Worm (Caenorhabditis elegans) whole organism, young adult: ENCODE data around the gene flap-1.

Experiments used
- F57A8.1 ChIP-seq: fragments of 200-800 bp; sonication (Bioruptor generic); optimal IDR thresholded peaks from 2 replicates; lab custom pipeline; 2018; ENCODE audit warnings: mild to moderate bottlenecking, missing genetic modification characterization, moderate library complexity, missing compliant biosample characterization
- Y79H2A.3 ChIP-seq: fragments of 200-800 bp; sonication (Bioruptor generic); conservative IDR thresholded peaks from 2 replicates; pipeline ENCODE4 v1.3.6; 2022; ENCODE audit warnings: missing genetic modification reagents, missing genetic modification characterization, missing compliant biosample characterization
- ama-1 ChIP-seq, 3 experiments: fragments of 150-350 bp in 1 of 3; sonication (generic microtip) in 2 of 3; optimal IDR thresholded peaks; 2 replicates each; lab custom pipeline; 2014 to 2018; ENCODE audit warnings: missing biosample characterization in 2 of 3, missing genetic modification characterization in 2 of 3, missing genetic modification reagents in 2 of 3
- dpff-1 ChIP-seq: sonication (generic microtip); optimal IDR thresholded peaks from 2 replicates; lab custom pipeline; 2017; ENCODE audit warnings: mild to moderate bottlenecking, missing genetic modification characterization, missing compliant biosample characterization
- efl-1 ChIP-seq: fragments of 150-350 bp; optimal IDR thresholded peaks from 2 replicates; lab custom pipeline; 2014; ENCODE audit warnings: missing biosample characterization, missing genetic modification reagents, missing genetic modification characterization
- mes-4 ChIP-seq: sonication (generic microtip); optimal IDR thresholded peaks from 2 replicates; lab custom pipeline; 2016; ENCODE audit warnings: missing genotype, missing genetic modification characterization, missing compliant biosample characterization
- rpc-1 ChIP-seq, 2 experiments: fragments of 150-350 bp in 1 of 2; sonication (generic microtip) in 1 of 2; optimal IDR thresholded peaks; 2 replicates each; lab custom pipeline; 2014 to 2018; ENCODE audit warnings: missing biosample characterization in 1 of 2, missing genetic modification characterization in 1 of 2, missing genetic modification reagents in 1 of 2, missing genotype in 1 of 2
- unc-130 ChIP-seq: sonication (generic microtip); optimal IDR thresholded peaks from 2 replicates; lab custom pipeline; 2016; ENCODE audit warnings: missing genetic modification reagents, missing genetic modification characterization, missing compliant biosample characterization
- zfh-2 ChIP-seq: fragments of 200-800 bp; sonication (Bioruptor generic); conservative IDR thresholded peaks from 2 replicates; pipeline ENCODE4 v1.3.6; 2022; ENCODE audit warnings: missing genetic modification reagents, missing genetic modification characterization, missing compliant biosample characterization
- ztf-6 ChIP-seq: fragments of 200-800 bp; sonication (Bioruptor generic); IDR thresholded peaks from 2 replicates; pipeline ENCODE4 v1.3.6; 2022; ENCODE audit warnings: missing genetic modification reagents, missing genetic modification characterization, missing compliant biosample characterization

DNA sequence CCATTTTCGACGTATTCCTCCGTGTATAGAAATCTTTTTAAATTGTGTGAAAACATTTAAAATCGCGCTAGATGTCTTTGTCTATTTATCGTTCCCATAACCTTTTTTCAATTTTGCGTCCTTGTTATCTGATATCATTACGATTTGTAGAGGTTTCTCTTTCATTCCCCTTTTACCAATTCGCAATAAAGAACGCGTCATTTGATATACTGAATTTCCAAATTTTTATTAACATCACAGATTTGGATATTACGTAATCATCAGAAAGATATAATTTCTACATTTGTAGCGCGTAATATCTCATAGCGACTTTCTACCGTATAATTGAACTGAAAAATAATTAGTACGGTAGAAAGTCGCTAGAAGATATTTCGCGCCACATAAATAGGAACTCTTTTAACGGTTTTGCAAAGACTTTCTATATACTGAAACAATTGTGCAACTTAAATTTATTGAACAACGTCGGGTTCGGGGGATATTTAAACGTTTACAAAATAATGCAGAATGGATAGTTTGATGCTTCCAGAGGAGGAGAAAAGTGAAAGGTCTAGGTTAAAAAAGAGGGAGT is 30.1 kb upstream of the flap-1 start:
- TF ChIP-seq ztf-6 (no peak), rpc-1 (optimal IDR thresholded peaks at IDR 0.05; lab: Kevin White, UChicago) (no peak), rpc-1 (tag; optimal IDR thresholded peaks at IDR 0.05; lab: Kevin White, UChicago) (no peak), dpff-1 (tag; lab: Kevin White, UChicago) (peak; percentile 40), unc-130 (no peak), zfh-2 (GFP tag; lab: Robert Waterston, UW) (no peak), mes-4 (no peak), F57A8.1 (GFP tag; lab: Kevin White, UChicago) (no peak), ama-1 (optimal IDR thresholded peaks at IDR 0.05; lab: Kevin White, UChicago) (no peak), ama-1 (GFP tag; optimal IDR thresholded peaks at IDR 0.05; lab: Kevin White, UChicago) (peak in 1 of 2 experiments; percentile 75), Y79H2A.3 (GFP tag; lab: Robert Waterston, UW) (peak; percentile 62; the same call in 1 of the 2 replicates), efl-1 (peak; percentile 64)
